Fruit fly (Drosophila melanogaster) whole organism, embryonic: ENCODE results near the gene CG1847.

Experiments used
- Trl ChIP-seq, 3 experiments: fragments of >200 bp in 2 of 3; fragments of 200-800 bp in 1 of 3; sonication (Bioruptor generic) in 1 of 3; optimal IDR thresholded peaks; 2 replicates in 1 of 3; 3 replicates in 2 of 3; lab custom pipeline; 2016 to 2017; ENCODE audit warnings: missing biosample characterization in 1 of 3, missing genetic modification characterization in 1 of 3
- crp ChIP-seq, 2 experiments: fragments of 200-800 bp; sonication (Bioruptor generic); optimal IDR thresholded peaks; 2 replicates in 1 of 2; 3 replicates in 1 of 2; lab custom pipeline; 2017; ENCODE audit warnings: missing biosample characterization in 2 of 2, missing genetic modification characterization in 2 of 2, mild to moderate bottlenecking in 1 of 2, moderate library complexity in 1 of 2
- hkb ChIP-seq, 2 experiments: fragments of 200-800 bp in 1 of 2; fragments of >200 bp in 1 of 2; sonication (Bioruptor generic) in 1 of 2; IDR thresholded peaks in 1 of 2; optimal IDR thresholded peaks in 1 of 2; 2 replicates each; pipeline versions ENCODE4 v1.3.6 to Lab custom; 2017 to 2022; ENCODE audit warnings: missing biosample characterization in 1 of 2, missing genetic modification characterization in 1 of 2
- row ChIP-seq: fragments of 200-800 bp; sonication (Bioruptor generic); IDR thresholded peaks from 3 replicates; pipeline ENCODE4 v1.3.6; 2022; ENCODE audit warnings: missing biosample characterization, missing genetic modification characterization
- sqz ChIP-seq: fragments of 200-800 bp; sonication (Bioruptor generic); optimal IDR thresholded peaks from 3 replicates; lab custom pipeline; 2018; ENCODE audit warnings: missing biosample characterization, mild to moderate bottlenecking, missing genetic modification characterization
- z ChIP-seq: fragments of 200-800 bp; sonication (Bioruptor generic); IDR thresholded peaks from 3 replicates; pipeline ENCODE4 v1.3.6; 2022; ENCODE audit warnings: missing biosample characterization, missing genetic modification characterization

Gene CG1847

DNA sequence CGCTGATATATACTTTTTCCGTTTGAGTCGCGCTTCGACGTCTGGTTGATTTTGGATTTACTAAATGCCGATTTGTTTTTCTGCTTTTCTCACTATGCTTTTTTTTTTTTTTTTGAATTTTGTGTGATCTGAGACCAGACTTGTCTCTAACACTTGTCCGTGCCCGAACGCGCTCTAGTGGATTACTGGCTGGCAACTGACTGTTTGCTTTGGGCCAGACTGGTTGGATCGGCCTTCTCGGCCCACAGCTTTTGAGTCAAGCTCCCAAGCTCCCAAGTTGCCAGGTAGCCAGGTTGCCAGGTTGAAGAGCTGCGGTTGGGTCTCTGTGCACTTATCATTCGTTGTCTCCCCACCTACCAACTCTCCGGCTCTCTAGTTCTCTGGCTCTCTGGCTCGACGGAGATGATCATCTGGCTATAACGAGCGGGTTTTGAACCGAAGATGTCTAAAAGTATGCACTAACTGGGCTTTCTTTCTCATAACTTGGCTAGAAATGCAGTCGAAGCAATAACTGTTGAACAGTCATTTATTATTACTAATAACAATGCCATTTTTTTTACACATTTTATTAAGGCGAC, 48.2 kb downstream of the CG1847 start, which contains the start of gene pot (continued):
- no peak for TF ChIP-seq crp (GFP tag; optimal IDR thresholded peaks at IDR 0.05; lab: Kevin White, UChicago)
- peak; percentile 26 for TF ChIP-seq sqz (GFP tag; lab: Kevin White, UChicago)
- peak; percentile 56 to 59 for TF ChIP-seq Trl (optimal IDR thresholded peaks at IDR 0.05; lab: Kevin White, UChicago)
- TF ChIP-seq Trl (GFP tag; optimal IDR thresholded peaks at IDR 0.05; lab: Kevin White, UChicago): no peak
- 0 out of 3 replicates have a peak, but pooled peaks have one; percentile 18 for TF ChIP-seq z
- TF ChIP-seq row (GFP tag; lab: Robert Waterston, UW): peak; percentile 22; the same call in 1 of the 3 replicates
- TF ChIP-seq hkb (optimal IDR thresholded peaks at IDR 0.05; lab: Kevin White, UChicago): no peak
- 0 out of 2 replicates have a peak, but pooled peaks have one; percentile 21 for TF ChIP-seq hkb (GFP tag; IDR thresholded peaks at IDR 0.05; lab: Robert Waterston, UW)
